Fruit fly (Drosophila melanogaster) whole organism, embryonic: ENCODE measurements around the gene Cpr30B.

Source experiments
- ATbp ChIP-seq: fragments of 200-800 bp; sonication (Bioruptor generic); optimal IDR thresholded peaks from 2 replicates; lab custom pipeline; 2017; ENCODE audit warnings: missing biosample characterization, mild to moderate bottlenecking, missing genetic modification characterization, missing genetic modification reagents
- Antp ChIP-seq: fragments of 200-800 bp; sonication (Bioruptor generic); optimal IDR thresholded peaks from 3 replicates; lab custom pipeline; 2016; ENCODE audit warnings: missing biosample characterization, missing genetic modification characterization
- Asciz ChIP-seq: fragments of 200-800 bp; sonication (Bioruptor generic); optimal IDR thresholded peaks from 2 replicates; lab custom pipeline; 2017; ENCODE audit warnings: missing biosample characterization, mild to moderate bottlenecking, missing genetic modification characterization, missing genetic modification reagents
- B-H2 ChIP-seq: fragments of 200-800 bp; sonication (Bioruptor generic); optimal IDR thresholded peaks from 2 replicates; lab custom pipeline; 2018; ENCODE audit warnings: missing biosample characterization, mild to moderate bottlenecking, missing genetic modification characterization
- Bgb ChIP-seq: fragments of 200-800 bp; sonication (Bioruptor generic); IDR thresholded peaks from 2 replicates; pipeline ENCODE4 v1.3.6; 2022; ENCODE audit warnings: missing biosample characterization, missing genetic modification characterization; ENCODE audit not compliant: partially characterized antibody
- BtbVII ChIP-seq: fragments of 200-800 bp; sonication (Bioruptor generic); optimal IDR thresholded peaks from 3 replicates; lab custom pipeline; 2017; ENCODE audit warnings: missing biosample characterization, mild to moderate bottlenecking, missing genetic modification characterization
- CG1024 ChIP-seq: fragments of 200-800 bp; sonication (Bioruptor generic); IDR thresholded peaks from 2 replicates; pipeline ENCODE4 v1.3.6; 2022; ENCODE audit warnings: missing biosample characterization, missing genetic modification characterization
- CG11247 ChIP-seq: fragments of 200-800 bp; sonication (Bioruptor generic); IDR thresholded peaks from 2 replicates; pipeline ENCODE4 v1.3.6; 2022; ENCODE audit warnings: missing biosample characterization, missing genetic modification characterization
- CG11504 ChIP-seq: fragments of 200-800 bp; sonication (Bioruptor generic); optimal IDR thresholded peaks from 3 replicates; lab custom pipeline; 2019; ENCODE audit warnings: missing biosample characterization, mild to moderate bottlenecking, missing genetic modification characterization, moderate library complexity
- CG12071 ChIP-seq: fragments of 200-800 bp; sonication (Bioruptor generic); optimal IDR thresholded peaks from 3 replicates; lab custom pipeline; 2018; ENCODE audit warnings: missing biosample characterization, mild to moderate bottlenecking, missing genetic modification characterization
- CG13775 ChIP-seq: fragments of 200-800 bp; sonication (Bioruptor generic); optimal IDR thresholded peaks from 3 replicates; lab custom pipeline; 2017; ENCODE audit warnings: missing biosample characterization, mild to moderate bottlenecking, missing genetic modification characterization
- CG16863 ChIP-seq: fragments of 200-800 bp; sonication (Bioruptor generic); optimal IDR thresholded peaks from 3 replicates; lab custom pipeline; 2016; ENCODE audit warnings: missing biosample characterization, missing genetic modification characterization
- CG2712 ChIP-seq: fragments of 200-800 bp; optimal IDR thresholded peaks from 3 replicates; lab custom pipeline; 2019; ENCODE audit warnings: missing biosample characterization, mild to moderate bottlenecking, missing genetic modification characterization, moderate library complexity
- CG32532 ChIP-seq: fragments of 200-800 bp; sonication (Bioruptor generic); IDR thresholded peaks from 2 replicates; pipeline ENCODE4 v1.3.6; 2022; ENCODE audit warnings: missing biosample characterization, missing genetic modification characterization
- CG3281 ChIP-seq: fragments of 200-800 bp; sonication (Bioruptor generic); optimal IDR thresholded peaks from 3 replicates; lab custom pipeline; 2017; ENCODE audit warnings: missing biosample characterization, mild to moderate bottlenecking, missing genetic modification characterization
- CG4707 ChIP-seq: fragments of 200-800 bp; sonication (Bioruptor generic); optimal IDR thresholded peaks from 2 replicates; lab custom pipeline; 2018; ENCODE audit warnings: missing biosample characterization, mild to moderate bottlenecking, missing genetic modification characterization, moderate library complexity
- CG4730 ChIP-seq: fragments of 200-800 bp; sonication (Bioruptor generic); IDR thresholded peaks from 2 replicates; pipeline ENCODE4 v1.3.6; 2022; ENCODE audit warnings: missing biosample characterization, missing genetic modification characterization
- CG6254 ChIP-seq: fragments of 200-800 bp; sonication (Bioruptor generic); optimal IDR thresholded peaks from 3 replicates; lab custom pipeline; 2017; ENCODE audit warnings: mild to moderate bottlenecking, missing biosample characterization, missing genetic modification reagents, missing genetic modification characterization
- CG7839 ChIP-seq: fragments of 200-800 bp; sonication (Bioruptor generic); optimal IDR thresholded peaks from 3 replicates; lab custom pipeline; 2018; ENCODE audit warnings: missing biosample characterization, mild to moderate bottlenecking, missing genetic modification characterization, moderate library complexity
- CG9215 ChIP-seq: fragments of 200-800 bp; sonication (Bioruptor generic); IDR thresholded peaks from 2 replicates; pipeline ENCODE4 v1.3.6; 2022; ENCODE audit warnings: missing biosample characterization, missing genetic modification characterization
- CTCF ChIP-seq: fragments of 200-800 bp; sonication (Bioruptor generic); optimal IDR thresholded peaks from 2 replicates; lab custom pipeline; 2017; ENCODE audit warnings: missing biosample characterization, mild to moderate bottlenecking, missing genetic modification characterization, moderate library complexity
- Fer1 ChIP-seq: fragments of 200-800 bp; sonication (Bioruptor generic); optimal IDR thresholded peaks from 2 replicates; lab custom pipeline; 2017; ENCODE audit warnings: missing biosample characterization, mild to moderate bottlenecking, missing genetic modification characterization
- HLH4C ChIP-seq: fragments of 200-800 bp; sonication (Bioruptor generic); IDR thresholded peaks from 3 replicates; pipeline ENCODE4 v1.3.6; 2022; ENCODE audit warnings: missing biosample characterization, missing genetic modification characterization; ENCODE audit not compliant: partially characterized antibody
- HLHmδ ChIP-seq: fragments of 200-800 bp; sonication (Bioruptor generic); optimal IDR thresholded peaks from 2 replicates; lab custom pipeline; 2018; ENCODE audit warnings: missing biosample characterization, mild to moderate bottlenecking, missing genetic modification characterization, moderate library complexity
- Hmr ChIP-seq: fragments of 200-800 bp; sonication (Bioruptor generic); optimal IDR thresholded peaks from 3 replicates; lab custom pipeline; 2017; ENCODE audit warnings: mild to moderate bottlenecking, missing biosample characterization, missing genetic modification reagents, missing genetic modification characterization
- Lim3 ChIP-seq: fragments of 200-800 bp; sonication (Bioruptor generic); IDR thresholded peaks from 2 replicates; pipeline ENCODE4 v1.3.6; 2022; ENCODE audit warnings: missing biosample characterization, missing genetic modification characterization
- MTF-1 ChIP-seq: fragments of 200-800 bp; sonication (Bioruptor generic); optimal IDR thresholded peaks from 2 replicates; lab custom pipeline; 2018; ENCODE audit warnings: missing biosample characterization, mild to moderate bottlenecking, missing genetic modification characterization, borderline replicate concordance
- NC2β ChIP-seq: fragments of 200-800 bp; sonication (Bioruptor generic); optimal IDR thresholded peaks from 2 replicates; lab custom pipeline; 2016; ENCODE audit warnings: missing biosample characterization, missing genetic modification characterization
- Nf-YB ChIP-seq: fragments of 200-800 bp; sonication (Bioruptor generic); optimal IDR thresholded peaks from 3 replicates; lab custom pipeline; 2019; ENCODE audit warnings: missing biosample characterization, mild to moderate bottlenecking, missing genetic modification characterization, moderate library complexity
- Ptx1 ChIP-seq: fragments of 200-800 bp; sonication (Bioruptor generic); IDR thresholded peaks from 2 replicates; pipeline ENCODE4 v1.3.6; 2022; ENCODE audit warnings: missing biosample characterization, missing genetic modification characterization
- Sin3A ChIP-seq: fragments of >200 bp; optimal IDR thresholded peaks from 2 replicates; lab custom pipeline; 2018
- Xrp1 ChIP-seq: fragments of 200-800 bp; sonication (Bioruptor generic); IDR thresholded peaks from 2 replicates; pipeline ENCODE4 v1.3.6; 2022; ENCODE audit warnings: missing biosample characterization, missing genetic modification characterization
- cad ChIP-seq: fragments of >200 bp; optimal IDR thresholded peaks from 2 replicates; lab custom pipeline; 2017; ENCODE audit warnings: missing biosample characterization, missing genetic modification characterization
- chif ChIP-seq, 2 experiments: fragments of 200-800 bp; sonication (Bioruptor generic); optimal IDR thresholded peaks; 3 replicates each; lab custom pipeline; 2016; ENCODE audit warnings: missing biosample characterization in 2 of 2, missing genetic modification characterization in 2 of 2
- ci ChIP-seq: fragments of 200-800 bp; sonication (Bioruptor generic); IDR thresholded peaks from 3 replicates; pipeline ENCODE4 v1.3.6; 2022; ENCODE audit warnings: missing biosample characterization, missing genetic modification characterization
- corto ChIP-seq: fragments of 200-800 bp; sonication (Bioruptor generic); optimal IDR thresholded peaks from 2 replicates; lab custom pipeline; 2016; ENCODE audit warnings: missing biosample characterization, mild to moderate bottlenecking, missing genetic modification characterization, moderate library complexity
- cwo ChIP-seq: fragments of 200-800 bp; sonication (Bioruptor generic); optimal IDR thresholded peaks from 3 replicates; lab custom pipeline; 2017; ENCODE audit warnings: missing biosample characterization, missing genetic modification characterization, mild to moderate bottlenecking, moderate library complexity, missing genetic modification reagents
- dmrt11E ChIP-seq: fragments of 200-800 bp; sonication (Bioruptor generic); optimal IDR thresholded peaks from 3 replicates; lab custom pipeline; 2018; ENCODE audit warnings: missing biosample characterization, mild to moderate bottlenecking, missing genetic modification characterization, moderate library complexity
- exex ChIP-seq: fragments of 200-800 bp; sonication (Bioruptor generic); optimal IDR thresholded peaks from 4 replicates; lab custom pipeline; 2018; ENCODE audit warnings: missing biosample characterization, mild to moderate bottlenecking, missing genetic modification characterization, moderate library complexity
- fru ChIP-seq: fragments of >200 bp; optimal IDR thresholded peaks from 2 replicates; lab custom pipeline; 2017
- grn ChIP-seq: fragments of 200-800 bp; sonication (Bioruptor generic); optimal IDR thresholded peaks from 3 replicates; lab custom pipeline; 2017; ENCODE audit warnings: missing biosample characterization, missing genetic modification characterization
- her ChIP-seq: fragments of 200-800 bp; sonication (Bioruptor generic); optimal IDR thresholded peaks from 2 replicates; lab custom pipeline; 2016; ENCODE audit warnings: missing biosample characterization, missing genetic modification characterization
- jumu ChIP-seq: fragments of 200-800 bp; sonication (Bioruptor generic); optimal IDR thresholded peaks from 3 replicates; lab custom pipeline; 2016; ENCODE audit warnings: missing biosample characterization, missing genetic modification characterization
- kah ChIP-seq: fragments of 200-800 bp; sonication (Bioruptor generic); optimal IDR thresholded peaks from 2 replicates; lab custom pipeline; 2018; ENCODE audit warnings: missing biosample characterization, mild to moderate bottlenecking, missing genetic modification characterization
- lab ChIP-seq: fragments of 200-800 bp; sonication (Bioruptor generic); optimal IDR thresholded peaks from 3 replicates; lab custom pipeline; 2017; ENCODE audit warnings: missing biosample characterization, missing genetic modification characterization, mild to moderate bottlenecking, moderate library complexity, missing genetic modification reagents
- mirr ChIP-seq: fragments of 200-800 bp; sonication (Bioruptor generic); optimal IDR thresholded peaks from 3 replicates; lab custom pipeline; 2018; ENCODE audit warnings: missing biosample characterization, mild to moderate bottlenecking, missing genetic modification characterization
- oc ChIP-seq: fragments of 200-800 bp; sonication (Bioruptor generic); optimal IDR thresholded peaks from 2 replicates; lab custom pipeline; 2018; ENCODE audit warnings: missing biosample characterization, mild to moderate bottlenecking, missing genetic modification characterization, moderate library complexity
- otp ChIP-seq: fragments of 200-800 bp; sonication (Bioruptor generic); IDR thresholded peaks from 3 replicates; pipeline ENCODE4, ENCODE4 v1.3.6; 2022; ENCODE audit warnings: missing biosample characterization, missing genetic modification characterization
- phol ChIP-seq: fragments of 200-800 bp; sonication (Bioruptor generic); optimal IDR thresholded peaks from 3 replicates; lab custom pipeline; 2018; ENCODE audit warnings: missing biosample characterization, mild to moderate bottlenecking, missing genetic modification characterization, moderate library complexity
- shn ChIP-seq: fragments of 200-800 bp; sonication (Bioruptor generic); optimal IDR thresholded peaks from 3 replicates; lab custom pipeline; 2016; ENCODE audit warnings: missing biosample characterization, missing genetic modification characterization
- stwl ChIP-seq: fragments of 200-800 bp; sonication (Bioruptor generic); optimal IDR thresholded peaks from 3 replicates; lab custom pipeline; 2018; ENCODE audit warnings: missing biosample characterization, mild to moderate bottlenecking, missing genetic modification characterization, moderate library complexity

Gene Cpr30B

dm6 chr2L:9508547-9509197 lies 34.0 kb upstream of the Cpr30B start (continued):
- TF ChIP-seq Lim3 (no peak), corto (no peak), CG3281 (GFP tag; lab: Kevin White, UChicago) (peak; percentile 33), B-H2 (GFP tag; lab: Kevin White, UChicago) (no peak), BtbVII (GFP tag; lab: Kevin White, UChicago) (peak; percentile 9), phol (tag; lab: Kevin White, UChicago) (no peak), CG4707 (GFP tag; lab: Kevin White, UChicago) (no peak), Asciz (GFP tag; lab: Kevin White, UChicago) (no peak), kah (no peak), chif (GFP tag; optimal IDR thresholded peaks at IDR 0.05; lab: Kevin White, UChicago) (no peak), CG1024 (GFP tag; lab: Robert Waterston, UW) (no peak), Bgb (GFP tag; lab: Robert Waterston, UW) (no peak), Hmr (GFP tag; lab: Kevin White, UChicago) (peak; percentile 1), CG12071 (GFP tag; lab: Kevin White, UChicago) (no peak), Ptx1 (GFP tag; lab: Robert Waterston, UW) (no peak), CG7839 (tag; lab: Kevin White, UChicago) (no peak), otp (GFP tag; lab: Robert Waterston, UW) (peak; percentile 40; the same call in 1 of the 3 replicates), CG6254 (GFP tag; lab: Kevin White, UChicago) (no peak), exex (tag; lab: Kevin White, UChicago) (no peak), HLHmδ (GFP tag; lab: Kevin White, UChicago) (no peak), CG4730 (GFP tag; lab: Robert Waterston, UW) (no peak), CG2712 (tag; lab: Kevin White, UChicago) (no peak), CG32532 (GFP tag; lab: Robert Waterston, UW) (0 out of 2 replicates have a peak, but pooled peaks have one; percentile 19), grn (GFP tag; lab: Kevin White, UChicago) (peak; percentile 79), Xrp1 (GFP tag; lab: Robert Waterston, UW) (no peak), NC2β (GFP tag; lab: Kevin White, UChicago) (no peak), shn (GFP tag; lab: Kevin White, UChicago) (no peak), CG13775 (GFP tag; lab: Kevin White, UChicago) (no peak), lab (GFP tag; lab: Kevin White, UChicago) (peak; percentile 40), mirr (peak; percentile 43), cwo (peak; percentile 26), ci (0 out of 3 replicates have a peak, but pooled peaks have one; percentile 24), Fer1 (GFP tag; lab: Kevin White, UChicago) (no peak), ATbp (GFP tag; lab: Kevin White, UChicago) (peak; percentile 0), CTCF (GFP tag; lab: Kevin White, UChicago) (no peak), her (no peak), Antp (GFP tag; lab: Kevin White, UChicago) (no peak), dmrt11E (tag; lab: Kevin White, UChicago) (no peak), stwl (no peak), oc (tag; lab: Kevin White, UChicago) (peak; percentile 25), MTF-1 (GFP tag; lab: Kevin White, UChicago) (no peak), CG11247 (GFP tag; lab: Robert Waterston, UW) (no peak), CG9215 (GFP tag; lab: Robert Waterston, UW) (no peak), HLH4C (GFP tag; lab: Robert Waterston, UW) (no peak), CG16863 (GFP tag; lab: Kevin White, UChicago) (no peak), fru (lab: Kevin White, UChicago) (no peak), Nf-YB (no peak), jumu (GFP tag; lab: Kevin White, UChicago) (no peak), cad (GFP tag; lab: Kevin White, UChicago) (no peak), Sin3A (lab: Kevin White, UChicago) (no peak), CG11504 (tag; lab: Kevin White, UChicago) (no peak)
